Worm (Caenorhabditis elegans) whole organism, L4 larva: ENCODE results near the gene cct-5.

Source experiments
- aly-2 ChIP-seq: sonication (generic microtip); optimal IDR thresholded peaks from 2 replicates; lab custom pipeline; 2018; ENCODE audit warnings: missing biosample characterization, missing genetic modification characterization
- fos-1 ChIP-seq: fragments of 150-350 bp; optimal IDR thresholded peaks from 2 replicates; lab custom pipeline; 2014; ENCODE audit warnings: missing biosample characterization, missing genetic modification characterization
- hlh-11 ChIP-seq: fragments of 200-800 bp; sonication (Bioruptor generic); optimal IDR thresholded peaks from 2 replicates; lab custom pipeline; 2018; ENCODE audit warnings: mild to moderate bottlenecking, missing genetic modification characterization, missing compliant biosample characterization
- lsy-2 ChIP-seq, 2 experiments: fragments of 150-350 bp in 1 of 2; sonication (generic microtip) in 1 of 2; optimal IDR thresholded peaks; 2 replicates each; lab custom pipeline; 2014 to 2017; ENCODE audit warnings: missing biosample characterization in 2 of 2, missing genetic modification characterization in 2 of 2
- set-16 ChIP-seq: fragments of 200-800 bp; sonication (Bioruptor generic); IDR thresholded peaks from 2 replicates; pipeline ENCODE4 v1.3.6; 2022; ENCODE audit warnings: missing genetic modification reagents, missing genetic modification characterization, missing compliant biosample characterization

- TF ChIP-seq hlh-11 (tag; lab: Kevin White, UChicago) (no peak), set-16 (GFP tag; lab: Robert Waterston, UW) (no peak), fos-1 (tag; lab: Kevin White, UChicago) (no peak), aly-2 (no peak), lsy-2 (tag; optimal IDR thresholded peaks at IDR 0.05; lab: Kevin White, UChicago) (peak in 1 of 2 experiments; percentile 46)
Measured at ce11 chrIII:4542362-4542931, 34.5 kb upstream of the cct-5 start, which contains the start of the genes mrps-34 and cisd-3.1.
